Worm (Caenorhabditis elegans): ENCODE data around the gene srw-145.

srw-145 gene

ce11 chrV:13949752-13950151 lies 12.8 kb downstream of the srw-145 start, which contains the start of gene R10D12.7:
R10D12.7 (plus strand) TSS chrV:13950052.
- no peak for TF ChIP-seq aly-1 (tag; optimal IDR thresholded peaks at IDR 0.05)
- no peak for TF ChIP-seq sea-1 (GFP tag; conservative IDR thresholded peaks at IDR 0.05)
- no peak for TF ChIP-seq tbx-11 (GFP tag; IDR thresholded peaks at IDR 0.05)
- TF ChIP-seq ama-1 (optimal IDR thresholded peaks at IDR 0.05): no peak
- no peak for TF ChIP-seq flt-1 (GFP tag; IDR thresholded peaks at IDR 0.05)
- TF ChIP-seq ceh-36 (tag; optimal IDR thresholded peaks at IDR 0.05): no peak
- no peak for TF ChIP-seq B0310.2 (tag; optimal IDR thresholded peaks at IDR 0.05)
- TF ChIP-seq hnd-1 (tag; optimal IDR thresholded peaks at IDR 0.05): no peak
- TF ChIP-seq hmbx-1 (tag; optimal IDR thresholded peaks at IDR 0.05): no peak
- no peak for TF ChIP-seq pes-1 (GFP tag; IDR thresholded peaks at IDR 0.05)
- TF ChIP-seq ceh-13 (GFP tag; optimal IDR thresholded peaks at IDR 0.05): no peak
- TF ChIP-seq tra-4 (tag; optimal IDR thresholded peaks at IDR 0.05): no peak
- TF ChIP-seq F13C5.2 (tag; optimal IDR thresholded peaks at IDR 0.05): no peak
- no peak for TF ChIP-seq scrt-1 (GFP tag; IDR thresholded peaks at IDR 0.05)
- TF ChIP-seq ets-7 (tag; optimal IDR thresholded peaks at IDR 0.05): no peak
- TF ChIP-seq tbx-37 (GFP tag; conservative IDR thresholded peaks at IDR 0.05): no peak

ce11 chrV:13953191-13953590 lies 16.2 kb downstream of the srw-145 start, which contains the start of gene R10D12.8:
R10D12.8 (minus strand) TSS chrV:13953291.
- TF ChIP-seq hnd-1 (tag; optimal IDR thresholded peaks at IDR 0.05) (no peak), sea-1 (GFP tag; conservative IDR thresholded peaks at IDR 0.05) (no peak), tbx-37 (GFP tag; conservative IDR thresholded peaks at IDR 0.05) (no peak), scrt-1 (GFP tag; IDR thresholded peaks at IDR 0.05) (no peak), pes-1 (GFP tag; IDR thresholded peaks at IDR 0.05) (no peak), F13C5.2 (tag; optimal IDR thresholded peaks at IDR 0.05) (no peak), hmbx-1 (tag; optimal IDR thresholded peaks at IDR 0.05) (no peak), tbx-11 (GFP tag; IDR thresholded peaks at IDR 0.05) (no peak), ceh-13 (GFP tag; optimal IDR thresholded peaks at IDR 0.05) (no peak), ets-7 (tag; optimal IDR thresholded peaks at IDR 0.05) (no peak), B0310.2 (tag; optimal IDR thresholded peaks at IDR 0.05) (no peak)

ce11 chrV:13954056-13954455 lies 17.1 kb downstream of the srw-145 start, which contains the start of gene swt-6:
swt-6 (plus strand) TSS chrV:13954356.
- TF ChIP-seq hnd-1 (tag; optimal IDR thresholded peaks at IDR 0.05) (no peak), scrt-1 (GFP tag; IDR thresholded peaks at IDR 0.05) (no peak), hmbx-1 (tag; optimal IDR thresholded peaks at IDR 0.05) (no peak), pes-1 (GFP tag; IDR thresholded peaks at IDR 0.05) (no peak), hmg-4 (GFP tag; optimal IDR thresholded peaks at IDR 0.05) (no peak), B0310.2 (tag; optimal IDR thresholded peaks at IDR 0.05) (no peak), ama-1 (optimal IDR thresholded peaks at IDR 0.05) (no peak)

ce11 chrV:13955370-13956089 lies 18.6 kb downstream of the srw-145 start:
- no peak for TF ChIP-seq tbx-37 (GFP tag; conservative IDR thresholded peaks at IDR 0.05)
- no peak for TF ChIP-seq aly-1 (tag; optimal IDR thresholded peaks at IDR 0.05)
- TF ChIP-seq hmbx-1 (tag; optimal IDR thresholded peaks at IDR 0.05): no peak
- TF ChIP-seq tbx-11 (GFP tag; IDR thresholded peaks at IDR 0.05): no peak
- TF ChIP-seq ama-1 (optimal IDR thresholded peaks at IDR 0.05): no peak
- TF ChIP-seq B0310.2 (tag; optimal IDR thresholded peaks at IDR 0.05): no peak
- no peak for TF ChIP-seq ceh-13 (GFP tag; optimal IDR thresholded peaks at IDR 0.05)
- TF ChIP-seq hmg-4 (GFP tag; optimal IDR thresholded peaks at IDR 0.05): no peak
- no peak for TF ChIP-seq ceh-36 (tag; optimal IDR thresholded peaks at IDR 0.05)
- TF ChIP-seq tra-4 (tag; optimal IDR thresholded peaks at IDR 0.05): no peak
- no peak for TF ChIP-seq sea-1 (GFP tag; conservative IDR thresholded peaks at IDR 0.05)
- no peak for TF ChIP-seq scrt-1 (GFP tag; IDR thresholded peaks at IDR 0.05)
- TF ChIP-seq ets-7 (tag; optimal IDR thresholded peaks at IDR 0.05): no peak

ce11 chrV:13957691-13958090 lies 20.7 kb downstream of the srw-145 start:
- no peak for TF ChIP-seq pes-1 (GFP tag; IDR thresholded peaks at IDR 0.05)
- TF ChIP-seq B0310.2 (tag; optimal IDR thresholded peaks at IDR 0.05): no peak

DNA sequence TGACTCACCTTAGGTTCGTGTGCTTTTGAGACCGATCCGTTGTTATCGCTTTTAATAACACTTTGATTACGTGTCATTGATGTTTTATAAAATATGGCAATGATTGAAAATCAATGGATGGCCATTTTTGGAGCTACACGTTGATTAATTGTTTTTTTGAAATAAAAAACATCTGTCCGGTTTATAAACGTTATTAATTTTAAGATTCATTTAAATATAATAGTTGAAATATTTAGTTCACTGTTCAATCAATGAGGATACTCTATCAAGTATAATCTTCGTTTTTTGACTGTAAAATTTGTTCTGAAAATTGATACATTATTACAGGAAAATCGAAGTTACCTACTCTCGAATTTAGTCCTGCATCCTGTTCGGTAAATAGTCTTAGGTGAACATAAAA lies 21.3 kb downstream of the srw-145 start, which contains the start of gene R10D12.10:
TSS of gene R10D12.10 (minus strand) at position 101 of the 400 bp plus-strand sequence.
- TF ChIP-seq hmbx-1 (tag; optimal IDR thresholded peaks at IDR 0.05) (no peak), ceh-36 (tag; optimal IDR thresholded peaks at IDR 0.05) (no peak), F13C5.2 (tag; optimal IDR thresholded peaks at IDR 0.05) (no peak), sea-1 (GFP tag; conservative IDR thresholded peaks at IDR 0.05) (no peak), ceh-13 (GFP tag; optimal IDR thresholded peaks at IDR 0.05) (no peak), B0310.2 (tag; optimal IDR thresholded peaks at IDR 0.05) (no peak), pes-1 (GFP tag; IDR thresholded peaks at IDR 0.05) (no peak), flt-1 (GFP tag; IDR thresholded peaks at IDR 0.05) (no peak), aly-1 (tag; optimal IDR thresholded peaks at IDR 0.05) (no peak), hnd-1 (tag; optimal IDR thresholded peaks at IDR 0.05) (no peak), ets-7 (tag; optimal IDR thresholded peaks at IDR 0.05) (no peak), scrt-1 (GFP tag; IDR thresholded peaks at IDR 0.05) (no peak), tbx-37 (GFP tag; conservative IDR thresholded peaks at IDR 0.05) (no peak), tra-4 (tag; optimal IDR thresholded peaks at IDR 0.05) (no peak), tbx-11 (GFP tag; IDR thresholded peaks at IDR 0.05) (no peak), hmg-4 (GFP tag; optimal IDR thresholded peaks at IDR 0.05) (no peak), ama-1 (optimal IDR thresholded peaks at IDR 0.05) (no peak)

DNA sequence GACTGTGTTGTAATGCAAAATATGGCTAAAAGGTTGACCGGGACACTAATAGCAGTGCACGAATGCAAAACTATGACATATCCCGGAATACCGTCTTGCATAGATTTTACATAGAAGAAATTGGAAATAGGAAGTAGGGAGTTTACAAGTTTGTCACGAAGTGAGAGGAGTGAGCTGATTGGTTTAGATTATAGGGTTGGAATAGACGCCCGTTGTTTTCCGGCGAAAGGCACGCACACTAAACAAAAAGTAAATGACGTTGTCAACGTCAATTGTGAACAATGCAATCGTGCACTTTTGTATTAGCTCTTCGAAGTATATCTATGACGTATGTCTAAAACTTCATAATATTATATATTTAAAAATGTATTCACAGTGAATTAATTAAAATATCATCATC lies 24.0 kb downstream of the srw-145 start, which contains the start of gene srh-24:
TSS of gene srh-24 (minus strand) at position 101 of the 400 bp plus-strand sequence.
- no peak for TF ChIP-seq F13C5.2 (tag; optimal IDR thresholded peaks at IDR 0.05)
- TF ChIP-seq B0310.2 (tag; optimal IDR thresholded peaks at IDR 0.05): no peak
- no peak for TF ChIP-seq aly-1 (tag; optimal IDR thresholded peaks at IDR 0.05)
